Fruit fly (Drosophila melanogaster): ENCODE results near the gene CG6040.

Gene CG6040

DNA sequence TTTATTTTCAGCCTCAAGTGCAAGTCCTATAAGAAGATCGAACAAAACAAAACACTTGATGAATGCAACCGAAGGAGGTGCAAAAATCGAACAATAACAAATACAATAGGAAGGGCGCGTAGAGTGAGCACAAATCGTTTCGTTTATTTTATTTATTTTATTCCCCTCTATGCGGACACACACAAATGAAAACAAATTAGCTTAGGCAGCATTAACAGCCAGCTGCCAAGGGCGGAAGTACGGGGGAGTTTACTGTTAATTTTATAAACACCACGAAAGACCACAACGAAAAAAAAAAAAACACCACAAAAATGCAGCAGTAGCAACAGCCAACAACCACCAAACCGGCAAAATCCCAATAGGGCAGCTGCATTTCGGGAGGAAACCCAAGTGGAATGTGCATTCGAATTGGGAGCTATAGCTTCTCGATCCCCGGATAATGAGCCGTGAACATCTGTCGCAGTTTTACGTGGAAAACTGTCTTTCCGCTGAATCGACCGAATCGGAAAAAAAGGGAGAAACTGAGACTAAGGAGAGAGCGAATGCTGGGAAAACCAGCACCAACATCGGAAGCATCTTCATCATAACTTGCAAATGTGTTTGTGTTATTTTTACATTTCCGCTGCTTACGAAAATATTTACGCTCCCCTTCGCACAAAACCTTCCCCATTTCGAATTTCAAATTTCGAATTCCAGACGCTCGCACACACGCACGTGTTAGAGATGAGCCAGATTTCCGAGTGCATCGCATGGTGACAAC, 4.2 kb upstream of the CG6040 start:
- TF ChIP-seq CG9139 (GFP tag; optimal IDR thresholded peaks at IDR 0.05) (no peak), CG15336 (GFP tag; IDR thresholded peaks at IDR 0.05) (no peak), Gug (GFP tag; IDR thresholded peaks at IDR 0.05) (no peak), svp (GFP tag) (no peak), Ets21C (GFP tag; optimal IDR thresholded peaks at IDR 0.05) (no peak), CG8119 (GFP tag; IDR thresholded peaks at IDR 0.05) (no peak), Sox14 (GFP tag; optimal IDR thresholded peaks at IDR 0.05) (no peak), CG6808 (GFP tag; optimal IDR thresholded peaks at IDR 0.05) (no peak)

- TF ChIP-seq pdm3 (GFP tag; optimal IDR thresholded peaks at IDR 0.05) (peak; percentile 34), CG9139 (GFP tag; optimal IDR thresholded peaks at IDR 0.05) (no peak), cyc (GFP tag; optimal IDR thresholded peaks at IDR 0.05) (peak; percentile 28), eg (GFP tag; IDR thresholded peaks at IDR 0.05) (no peak), dac (GFP tag; optimal IDR thresholded peaks at IDR 0.05) (no peak), CG6808 (GFP tag; optimal IDR thresholded peaks at IDR 0.05) (peak; percentile 13), CG3032 (tag; optimal IDR thresholded peaks at IDR 0.05) (peak; percentile 46), CG3919 (GFP tag; optimal IDR thresholded peaks at IDR 0.05) (peak; percentile 17), acj6 (GFP tag; optimal IDR thresholded peaks at IDR 0.05) (peak; percentile 20), CG1621 (tag; optimal IDR thresholded peaks at IDR 0.05) (no peak), dsx (GFP tag; optimal IDR thresholded peaks at IDR 0.05; ENCODE audit: poor library complexity, severe bottlenecking) (no peak), lz (GFP tag; optimal IDR thresholded peaks at IDR 0.05) (no peak), Sox102F (GFP tag; optimal IDR thresholded peaks at IDR 0.05) (peak; percentile 27), CG6792 (GFP tag; optimal IDR thresholded peaks at IDR 0.05) (no peak), CG10669 (GFP tag; optimal IDR thresholded peaks at IDR 0.05) (peak; percentile 10), ss (GFP tag; optimal IDR thresholded peaks at IDR 0.05) (no peak), achi (GFP tag; optimal IDR thresholded peaks at IDR 0.05) (no peak), CG4318 (GFP tag; optimal IDR thresholded peaks at IDR 0.05) (no peak), CG11902 (GFP tag; optimal IDR thresholded peaks at IDR 0.05) (no peak), Met (GFP tag; optimal IDR thresholded peaks at IDR 0.05) (peak; percentile 18), CG8319 (GFP tag; optimal IDR thresholded peaks at IDR 0.05) (no peak), CG8119 (GFP tag; IDR thresholded peaks at IDR 0.05) (no peak), topi (GFP tag; optimal IDR thresholded peaks at IDR 0.05) (peak; percentile 12), Eip75B (GFP tag; optimal IDR thresholded peaks at IDR 0.05) (peak; percentile 28), Lpt (GFP tag; optimal IDR thresholded peaks at IDR 0.05) (no peak), CG31627 (GFP tag; optimal IDR thresholded peaks at IDR 0.05) (peak; percentile 6), Gug (GFP tag; IDR thresholded peaks at IDR 0.05) (no peak), salr (GFP tag; optimal IDR thresholded peaks at IDR 0.05) (peak in 1 of 2 experiments; percentile 32), Eip78C (GFP tag) (peak; percentile 62), esn (GFP tag; optimal IDR thresholded peaks at IDR 0.05) (peak; percentile 28), vri (GFP tag; optimal IDR thresholded peaks at IDR 0.05) (no peak), CG7368 (GFP tag; optimal IDR thresholded peaks at IDR 0.05) (no peak), CG32006 (GFP tag; optimal IDR thresholded peaks at IDR 0.05) (peak; percentile 53), fkh (GFP tag; optimal IDR thresholded peaks at IDR 0.05) (no peak), fd85E (GFP tag; optimal IDR thresholded peaks at IDR 0.05) (no peak), CG6854 (GFP tag; optimal IDR thresholded peaks at IDR 0.05) (no peak), Ets21C (GFP tag; optimal IDR thresholded peaks at IDR 0.05) (no peak), net (GFP tag; optimal IDR thresholded peaks at IDR 0.05) (peak; percentile 8), OdsH (GFP tag; optimal IDR thresholded peaks at IDR 0.05) (peak; percentile 3), CG16779 (tag; optimal IDR thresholded peaks at IDR 0.05) (no peak), CG8632 (GFP tag; optimal IDR thresholded peaks at IDR 0.05) (no peak), CG11294 (GFP tag; IDR thresholded peaks at IDR 0.05) (no peak), CG6276 (GFP tag; optimal IDR thresholded peaks at IDR 0.05) (no peak), spab (GFP tag; optimal IDR thresholded peaks at IDR 0.05) (no peak), Smox (GFP tag; optimal IDR thresholded peaks at IDR 0.05) (no peak)
Measured at dm6 chr3R:19093127-19093812, 3.5 kb upstream of the CG6040 start.

Data from whole organism, prepupa.